Fruit fly (Drosophila melanogaster) whole organism, embryonic: ENCODE measurements around the gene dsd.

Experiments
- Atf3 ChIP-seq: fragments of 200-800 bp; sonication (Bioruptor generic); optimal IDR thresholded peaks from 3 replicates; lab custom pipeline; 2016; ENCODE audit warnings: missing biosample characterization, missing genetic modification characterization
- B-H2 ChIP-seq: fragments of 200-800 bp; sonication (Bioruptor generic); optimal IDR thresholded peaks from 2 replicates; lab custom pipeline; 2018; ENCODE audit warnings: missing biosample characterization, mild to moderate bottlenecking, missing genetic modification characterization
- BEAF-32 ChIP-seq: fragments of 200-800 bp; sonication (Bioruptor generic); optimal IDR thresholded peaks from 3 replicates; lab custom pipeline; 2017; ENCODE audit warnings: missing biosample characterization, missing genetic modification characterization, mild to moderate bottlenecking, moderate library complexity, missing genetic modification reagents
- Bgb ChIP-seq: fragments of 200-800 bp; sonication (Bioruptor generic); IDR thresholded peaks from 2 replicates; pipeline ENCODE4 v1.3.6; 2022; ENCODE audit warnings: missing biosample characterization, missing genetic modification characterization; ENCODE audit not compliant: partially characterized antibody
- BtbVII ChIP-seq: fragments of 200-800 bp; sonication (Bioruptor generic); optimal IDR thresholded peaks from 3 replicates; lab custom pipeline; 2017; ENCODE audit warnings: missing biosample characterization, mild to moderate bottlenecking, missing genetic modification characterization
- CG10267 ChIP-seq: fragments of 200-800 bp; sonication (Bioruptor generic); optimal IDR thresholded peaks from 2 replicates; lab custom pipeline; 2018; ENCODE audit warnings: missing biosample characterization, mild to moderate bottlenecking, missing genetic modification characterization, moderate library complexity
- CG12942 ChIP-seq: fragments of 200-800 bp; sonication (Bioruptor generic); optimal IDR thresholded peaks from 3 replicates; lab custom pipeline; 2016; ENCODE audit warnings: missing biosample characterization, missing genetic modification characterization
- CG15479 ChIP-seq: fragments of 200-800 bp; sonication (Bioruptor generic); optimal IDR thresholded peaks from 3 replicates; lab custom pipeline; 2019; ENCODE audit warnings: missing biosample characterization, mild to moderate bottlenecking, missing genetic modification characterization, moderate library complexity
- CG1647 ChIP-seq: fragments of 200-800 bp; sonication (Bioruptor generic); optimal IDR thresholded peaks from 3 replicates; lab custom pipeline; 2016; ENCODE audit warnings: missing biosample characterization, missing genetic modification characterization
- CG16863 ChIP-seq: fragments of 200-800 bp; sonication (Bioruptor generic); optimal IDR thresholded peaks from 3 replicates; lab custom pipeline; 2016; ENCODE audit warnings: missing biosample characterization, missing genetic modification characterization
- CG17361 ChIP-seq: fragments of 200-800 bp; sonication (Bioruptor generic); IDR thresholded peaks from 3 replicates; pipeline ENCODE4 v1.3.6; 2022; ENCODE audit warnings: missing biosample characterization, missing genetic modification characterization
- CG18262 ChIP-seq: fragments of 200-800 bp; optimal IDR thresholded peaks from 3 replicates; lab custom pipeline; 2019; ENCODE audit warnings: missing biosample characterization, mild to moderate bottlenecking, missing genetic modification characterization, moderate library complexity
- CG2129 ChIP-seq: fragments of 200-800 bp; sonication (Bioruptor generic); IDR thresholded peaks from 2 replicates; pipeline ENCODE4 v1.3.6; 2022; ENCODE audit warnings: missing biosample characterization, missing genetic modification characterization; ENCODE audit not compliant: partially characterized antibody
- CG2678 ChIP-seq: fragments of 200-800 bp; sonication (Bioruptor generic); optimal IDR thresholded peaks from 3 replicates; lab custom pipeline; 2019; ENCODE audit warnings: missing biosample characterization, mild to moderate bottlenecking, missing genetic modification characterization, moderate library complexity
- CG30431 ChIP-seq: fragments of 200-800 bp; sonication (Bioruptor generic); optimal IDR thresholded peaks from 2 replicates; lab custom pipeline; 2017; ENCODE audit warnings: missing biosample characterization, missing genetic modification characterization
- CG31365 ChIP-seq: fragments of 200-800 bp; sonication (Bioruptor generic); optimal IDR thresholded peaks from 2 replicates; lab custom pipeline; 2018; ENCODE audit warnings: missing biosample characterization, mild to moderate bottlenecking, missing genetic modification characterization
- CG3995 ChIP-seq: fragments of 200-800 bp; sonication (Bioruptor generic); optimal IDR thresholded peaks from 3 replicates; lab custom pipeline; 2016; ENCODE audit warnings: missing biosample characterization, missing genetic modification characterization
- CG6765 ChIP-seq: fragments of 200-800 bp; sonication (Bioruptor generic); optimal IDR thresholded peaks from 3 replicates; lab custom pipeline; 2017; ENCODE audit warnings: missing biosample characterization, mild to moderate bottlenecking, missing genetic modification characterization
- CG6791 ChIP-seq: fragments of 200-800 bp; sonication (Bioruptor generic); IDR thresholded peaks from 3 replicates; pipeline ENCODE4 v1.3.6; 2022; ENCODE audit warnings: missing biosample characterization, missing genetic modification characterization; ENCODE audit not compliant: partially characterized antibody
- CG8089 ChIP-seq: fragments of 200-800 bp; sonication (Bioruptor generic); optimal IDR thresholded peaks from 3 replicates; lab custom pipeline; 2016; ENCODE audit warnings: missing biosample characterization, missing genetic modification characterization
- CG8944 ChIP-seq: fragments of 200-800 bp; sonication (Bioruptor generic); optimal IDR thresholded peaks from 3 replicates; lab custom pipeline; 2016; ENCODE audit warnings: missing biosample characterization, missing genetic modification characterization
- Dbx ChIP-seq: fragments of 200-800 bp; sonication (Bioruptor generic); IDR thresholded peaks from 3 replicates; pipeline ENCODE4 v1.3.6; 2022; ENCODE audit warnings: missing biosample characterization, missing genetic modification characterization
- Dek ChIP-seq: fragments of 200-800 bp; sonication (Bioruptor generic); optimal IDR thresholded peaks from 3 replicates; lab custom pipeline; 2019; ENCODE audit warnings: missing biosample characterization, mild to moderate bottlenecking, missing genetic modification characterization, moderate library complexity
- Doc2 ChIP-seq: fragments of 200-800 bp; sonication (Bioruptor generic); IDR thresholded peaks from 2 replicates; pipeline ENCODE4 v1.3.6; 2022; ENCODE audit warnings: missing biosample characterization, missing genetic modification characterization
- Dp ChIP-seq: fragments of 200-800 bp; sonication (Bioruptor generic); optimal IDR thresholded peaks from 2 replicates; lab custom pipeline; 2018; ENCODE audit warnings: missing biosample characterization, mild to moderate bottlenecking, missing genetic modification characterization, moderate library complexity
- Drgx ChIP-seq: fragments of 200-800 bp; sonication (Bioruptor generic); IDR thresholded peaks from 2 replicates; pipeline ENCODE4 v1.3.6; 2022; ENCODE audit warnings: missing biosample characterization, missing genetic modification characterization
- Fer3 ChIP-seq: fragments of 200-800 bp; sonication (Bioruptor generic); optimal IDR thresholded peaks from 2 replicates; lab custom pipeline; 2018; ENCODE audit warnings: missing biosample characterization, mild to moderate bottlenecking, missing genetic modification characterization, moderate library complexity
- HLH4C ChIP-seq: fragments of 200-800 bp; sonication (Bioruptor generic); IDR thresholded peaks from 3 replicates; pipeline ENCODE4 v1.3.6; 2022; ENCODE audit warnings: missing biosample characterization, missing genetic modification characterization; ENCODE audit not compliant: partially characterized antibody
- Poxn ChIP-seq: fragments of 200-800 bp; sonication (Bioruptor generic); IDR thresholded peaks from 2 replicates; pipeline ENCODE4 v1.3.6; 2022; ENCODE audit warnings: missing biosample characterization, missing genetic modification characterization
- Rx ChIP-seq: fragments of 200-800 bp; sonication (Bioruptor generic); IDR thresholded peaks from 2 replicates; pipeline ENCODE4 v1.3.6; 2022; ENCODE audit warnings: missing biosample characterization, missing genetic modification characterization
- Xrp1 ChIP-seq: fragments of 200-800 bp; sonication (Bioruptor generic); IDR thresholded peaks from 2 replicates; pipeline ENCODE4 v1.3.6; 2022; ENCODE audit warnings: missing biosample characterization, missing genetic modification characterization
- bbx ChIP-seq: fragments of 200-800 bp; sonication (Bioruptor generic); IDR thresholded peaks from 2 replicates; pipeline ENCODE4 v1.3.6; 2022; ENCODE audit warnings: missing biosample characterization, missing genetic modification characterization; ENCODE audit not compliant: partially characterized antibody
- br ChIP-seq: fragments of >200 bp; optimal IDR thresholded peaks from 2 replicates; lab custom pipeline; 2017
- crc ChIP-seq: fragments of 200-800 bp; sonication (Bioruptor generic); optimal IDR thresholded peaks from 2 replicates; lab custom pipeline; 2016; ENCODE audit warnings: missing biosample characterization, missing genetic modification characterization
- croc ChIP-seq: fragments of 200-800 bp; sonication (Bioruptor generic); conservative IDR thresholded peaks from 3 replicates; pipeline ENCODE4 v1.3.6; 2022; ENCODE audit warnings: missing biosample characterization, missing genetic modification characterization
- dimm ChIP-seq: fragments of 200-800 bp; sonication (Bioruptor generic); IDR thresholded peaks from 2 replicates; pipeline ENCODE4 v1.3.6; 2022; ENCODE audit warnings: missing biosample characterization, missing genetic modification characterization
- fd96Cb ChIP-seq: fragments of 200-800 bp; sonication (Bioruptor generic); optimal IDR thresholded peaks from 2 replicates; lab custom pipeline; 2018; ENCODE audit warnings: missing biosample characterization, mild to moderate bottlenecking, missing genetic modification characterization, moderate library complexity
- gcm2 ChIP-seq: fragments of 200-800 bp; sonication (Bioruptor generic); optimal IDR thresholded peaks from 2 replicates; lab custom pipeline; 2016; ENCODE audit warnings: missing biosample characterization, missing genetic modification characterization
- gt ChIP-seq: fragments of 200-800 bp; sonication (Bioruptor generic); IDR thresholded peaks from 2 replicates; pipeline ENCODE4 v1.3.6; 2022; ENCODE audit warnings: missing biosample characterization, missing genetic modification characterization
- h ChIP-seq: fragments of >200 bp; optimal IDR thresholded peaks from 2 replicates; lab custom pipeline; 2017
- luna ChIP-seq: fragments of 200-800 bp; sonication (Bioruptor generic); optimal IDR thresholded peaks from 2 replicates; lab custom pipeline; 2016; ENCODE audit warnings: missing biosample characterization, missing genetic modification characterization
- pita ChIP-seq: fragments of 200-800 bp; sonication (Bioruptor generic); optimal IDR thresholded peaks from 2 replicates; lab custom pipeline; 2017; ENCODE audit warnings: missing biosample characterization, mild to moderate bottlenecking, missing genetic modification characterization
- run ChIP-seq: fragments of 200-800 bp; sonication (Bioruptor generic); optimal IDR thresholded peaks from 3 replicates; lab custom pipeline; 2018; ENCODE audit warnings: missing biosample characterization, mild to moderate bottlenecking, missing genetic modification characterization
- sens-2 ChIP-seq: fragments of 200-800 bp; sonication (Bioruptor generic); IDR thresholded peaks from 2 replicates; pipeline ENCODE4 v1.3.6; 2022; ENCODE audit warnings: missing biosample characterization, missing genetic modification characterization
- shn ChIP-seq: fragments of 200-800 bp; sonication (Bioruptor generic); optimal IDR thresholded peaks from 3 replicates; lab custom pipeline; 2016; ENCODE audit warnings: missing biosample characterization, missing genetic modification characterization
- sisA ChIP-seq: fragments of 200-800 bp; sonication (Bioruptor generic); IDR thresholded peaks from 2 replicates; pipeline ENCODE4 v1.3.6; 2022; ENCODE audit warnings: missing biosample characterization, missing genetic modification characterization
- slbo ChIP-seq: fragments of 200-800 bp; sonication (Bioruptor generic); IDR thresholded peaks from 2 replicates; pipeline ENCODE4 v1.3.6; 2022; ENCODE audit warnings: missing biosample characterization, missing genetic modification characterization
- so ChIP-seq: fragments of 200-800 bp; sonication (Bioruptor generic); IDR thresholded peaks from 3 replicates; pipeline ENCODE4 v1.3.6; 2022; ENCODE audit warnings: missing biosample characterization, missing genetic modification characterization
- tll ChIP-seq, 2 experiments: fragments of 200-800 bp in 1 of 2; fragments of >200 bp in 1 of 2; sonication (Bioruptor generic) in 1 of 2; optimal IDR thresholded peaks; 2 replicates each; lab custom pipeline; 2017 to 2019; ENCODE audit warnings: missing biosample characterization in 2 of 2, missing genetic modification characterization in 2 of 2, mild to moderate bottlenecking in 1 of 2, moderate library complexity in 1 of 2
- unpg ChIP-seq: fragments of 200-800 bp; sonication (Bioruptor generic); optimal IDR thresholded peaks from 3 replicates; lab custom pipeline; 2018; ENCODE audit warnings: missing biosample characterization, mild to moderate bottlenecking, missing genetic modification characterization, moderate library complexity
- usp ChIP-seq: fragments of >200 bp; optimal IDR thresholded peaks from 2 replicates; lab custom pipeline; 2017; ENCODE audit warnings: missing biosample characterization, missing genetic modification characterization
- vvl ChIP-seq: fragments of 200-800 bp; sonication (Bioruptor generic); IDR thresholded peaks from 2 replicates; pipeline ENCODE4 v1.3.6; 2022; ENCODE audit warnings: missing biosample characterization, missing genetic modification characterization

Gene dsd

dm6 chr3R:27581890-27582487 lies 25.2 kb downstream of the dsd start, which contains the start of gene wdb (continued):
- peak; percentile 36 for TF ChIP-seq CG12942 (GFP tag; lab: Kevin White, UChicago)
- no peak for TF ChIP-seq CG15479 (GFP tag; lab: Kevin White, UChicago)
- TF ChIP-seq Doc2 (GFP tag; lab: Robert Waterston, UW), result no peak
- peak; percentile 83 for TF ChIP-seq Atf3 (GFP tag; lab: Kevin White, UChicago)
- no peak for TF ChIP-seq BtbVII (GFP tag; lab: Kevin White, UChicago)
- peak; percentile 31 for TF ChIP-seq CG16863
- no peak for TF ChIP-seq so (GFP tag; lab: Robert Waterston, UW)
- TF ChIP-seq luna (GFP tag; lab: Kevin White, UChicago), result no peak
- peak; percentile 12 for TF ChIP-seq CG8089
- TF ChIP-seq CG6791 (GFP tag; lab: Robert Waterston, UW), result no peak
- peak; percentile 57 for TF ChIP-seq CG8944 (GFP tag; lab: Kevin White, UChicago)
- TF ChIP-seq run (tag; lab: Kevin White, UChicago), result no peak
- TF ChIP-seq gt (GFP tag; lab: Robert Waterston, UW), result no peak
- no peak for TF ChIP-seq BEAF-32 (GFP tag; lab: Kevin White, UChicago)
- no peak for TF ChIP-seq sens-2 (GFP tag; lab: Robert Waterston, UW)
- no peak for TF ChIP-seq vvl (GFP tag; lab: Robert Waterston, UW)
- TF ChIP-seq usp (GFP tag; lab: Kevin White, UChicago), result no peak
- TF ChIP-seq h (lab: Kevin White, UChicago), result no peak
- TF ChIP-seq crc, result no peak
- no peak for TF ChIP-seq Poxn (GFP tag; lab: Robert Waterston, UW)
- no peak for TF ChIP-seq bbx (GFP tag; lab: Robert Waterston, UW)
- TF ChIP-seq CG31365 (tag; lab: Kevin White, UChicago), result no peak
- no peak for TF ChIP-seq CG18262 (tag; lab: Kevin White, UChicago)
- no peak for TF ChIP-seq tll (GFP tag; optimal IDR thresholded peaks at IDR 0.05; lab: Kevin White, UChicago)
- peak; percentile 18 for TF ChIP-seq fd96Cb
- no peak for TF ChIP-seq B-H2 (GFP tag; lab: Kevin White, UChicago)
- peak; percentile 86 for TF ChIP-seq CG10267 (tag; lab: Kevin White, UChicago)
- no peak for TF ChIP-seq br (lab: Kevin White, UChicago)
- no peak for TF ChIP-seq Dp (GFP tag; lab: Kevin White, UChicago)
- no peak for TF ChIP-seq slbo (GFP tag; lab: Robert Waterston, UW)
- TF ChIP-seq Xrp1 (GFP tag; lab: Robert Waterston, UW), result no peak
- TF ChIP-seq CG1647, result no peak
- no peak for TF ChIP-seq croc (GFP tag; lab: Robert Waterston, UW)
- no peak for TF ChIP-seq Bgb (GFP tag; lab: Robert Waterston, UW)
- TF ChIP-seq CG17361 (GFP tag; lab: Robert Waterston, UW), result no peak
- peak; percentile 65 for TF ChIP-seq Fer3 (tag; lab: Kevin White, UChicago)
- no peak for TF ChIP-seq HLH4C
- TF ChIP-seq sisA (GFP tag; lab: Robert Waterston, UW), result no peak
- no peak for TF ChIP-seq unpg (GFP tag; lab: Kevin White, UChicago)
- no peak for TF ChIP-seq CG2129 (GFP tag; lab: Robert Waterston, UW)
- TF ChIP-seq pita, result no peak
- TF ChIP-seq shn (GFP tag; lab: Kevin White, UChicago), result peak; percentile 63
- TF ChIP-seq Drgx (GFP tag; lab: Robert Waterston, UW), result no peak
- no peak for TF ChIP-seq Dbx
- no peak for TF ChIP-seq Rx (GFP tag; lab: Robert Waterston, UW)
- TF ChIP-seq gcm2 (GFP tag; lab: Kevin White, UChicago), result peak; percentile 15
- peak; percentile 41 for TF ChIP-seq Dek
- TF ChIP-seq CG6765, result no peak
- peak; percentile 24 for TF ChIP-seq CG30431 (GFP tag; lab: Kevin White, UChicago)
- no peak for TF ChIP-seq dimm (GFP tag; lab: Robert Waterston, UW)
- TF ChIP-seq CG2678 (tag; lab: Kevin White, UChicago), result no peak
- TF ChIP-seq CG3995 (GFP tag; lab: Kevin White, UChicago), result no peak
